Comparison of ENCODE assay signal across 1 fruit fly cellular context in the genomic region with DNA sequence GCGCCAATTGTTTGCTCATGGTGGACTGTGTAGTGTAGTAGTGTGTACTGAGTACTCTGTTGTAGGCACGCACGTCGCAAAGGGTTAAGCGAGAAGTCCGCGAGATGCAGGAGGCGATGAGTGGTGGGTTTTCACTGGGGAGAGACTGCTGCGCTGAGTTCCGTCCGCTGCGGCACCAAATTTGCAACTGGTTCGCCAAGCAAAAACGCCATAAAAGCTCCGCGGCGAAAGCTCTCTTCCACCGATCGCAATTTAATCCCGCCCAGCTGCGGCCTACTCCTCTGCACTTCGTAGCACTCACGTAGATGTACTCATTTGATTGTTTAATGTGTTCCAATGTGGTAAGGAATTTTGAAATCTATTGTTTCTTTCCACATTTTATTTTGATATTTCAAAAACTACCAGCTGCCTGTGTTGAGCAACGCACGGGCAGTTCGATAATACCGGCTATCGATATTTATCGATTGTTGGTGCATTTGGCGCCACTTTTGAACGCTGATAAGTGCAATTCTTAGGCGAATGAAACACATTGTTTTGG.
TF ChIP-seq lines count a peak whose summit lies in the region.

A gene (minus strand): TSS at position 308 of the 538 bp plus-strand sequence.

TF ChIP-seq in whole organism, embryonic, 481 proteins besides CTCF, POLR2A, EP300 and RAD21 (continued from another document and continues in another):
- no peak for TF ChIP-seq bab2 (GFP tag; optimal IDR thresholded peaks at IDR 0.05; lab: Kevin White, UChicago)
- TF ChIP-seq CG3838 (GFP tag; optimal IDR thresholded peaks at IDR 0.05; lab: Kevin White, UChicago), result no peak
- no peak for TF ChIP-seq psq (GFP tag; optimal IDR thresholded peaks at IDR 0.05; lab: Kevin White, UChicago)
- no peak for TF ChIP-seq Mad (GFP tag; optimal IDR thresholded peaks at IDR 0.05; lab: Kevin White, UChicago)
- no peak for TF ChIP-seq CG4730 (GFP tag; IDR thresholded peaks at IDR 0.05; lab: Robert Waterston, UW)
- no peak for TF ChIP-seq org-1 (GFP tag; optimal IDR thresholded peaks at IDR 0.05; lab: Kevin White, UChicago)
- TF ChIP-seq CG7786 (GFP tag; optimal IDR thresholded peaks at IDR 0.05; lab: Kevin White, UChicago), result no peak
- no peak for TF ChIP-seq wek (GFP tag; optimal IDR thresholded peaks at IDR 0.05; lab: Kevin White, UChicago)
- TF ChIP-seq az2 (GFP tag; optimal IDR thresholded peaks at IDR 0.05; lab: Kevin White, UChicago), result no peak
- peak; percentile 51 for TF ChIP-seq CG18262 (tag; optimal IDR thresholded peaks at IDR 0.05; lab: Kevin White, UChicago)
- TF ChIP-seq tin (GFP tag; optimal IDR thresholded peaks at IDR 0.05; lab: Kevin White, UChicago), result peak; percentile 9
- no peak for TF ChIP-seq CG9876 (GFP tag; optimal IDR thresholded peaks at IDR 0.05; lab: Kevin White, UChicago)
- no peak for TF ChIP-seq sr (GFP tag; IDR thresholded peaks at IDR 0.05; lab: Robert Waterston, UW)
- TF ChIP-seq corto (GFP tag; optimal IDR thresholded peaks at IDR 0.05; lab: Kevin White, UChicago), result no peak
- peak; percentile 79 for TF ChIP-seq CG13624 (GFP tag; optimal IDR thresholded peaks at IDR 0.05; lab: Kevin White, UChicago)
- no peak for TF ChIP-seq CG16863 (GFP tag; optimal IDR thresholded peaks at IDR 0.05; lab: Kevin White, UChicago)
- peak; percentile 46 for TF ChIP-seq pho (GFP tag; optimal IDR thresholded peaks at IDR 0.05; lab: Kevin White, UChicago)
- TF ChIP-seq CG16813 (GFP tag; IDR thresholded peaks at IDR 0.05; lab: Robert Waterston, UW; ENCODE audit: partially characterized antibody), result peak; percentile 75
- no peak for TF ChIP-seq HLH3B (GFP tag; IDR thresholded peaks at IDR 0.05; lab: Robert Waterston, UW)
- TF ChIP-seq repo (GFP tag; optimal IDR thresholded peaks at IDR 0.05; lab: Kevin White, UChicago), result no peak
- TF ChIP-seq HmgD (GFP tag; optimal IDR thresholded peaks at IDR 0.05; lab: Kevin White, UChicago), result no peak
- no peak for TF ChIP-seq Hr3 (GFP tag; optimal IDR thresholded peaks at IDR 0.05; lab: Kevin White, UChicago)
- peak; percentile 8 for TF ChIP-seq CG8924 (tag; optimal IDR thresholded peaks at IDR 0.05; lab: Kevin White, UChicago)
- no peak for TF ChIP-seq Hsf (GFP tag; optimal IDR thresholded peaks at IDR 0.05; lab: Kevin White, UChicago)
- TF ChIP-seq knrl (GFP tag; IDR thresholded peaks at IDR 0.05; lab: Robert Waterston, UW; ENCODE audit: partially characterized antibody), result peak; percentile 76
- no peak for TF ChIP-seq CG17802 (tag; optimal IDR thresholded peaks at IDR 0.05; lab: Kevin White, UChicago)
- TF ChIP-seq pum (GFP tag; optimal IDR thresholded peaks at IDR 0.05; lab: Kevin White, UChicago), result no peak
- no peak for TF ChIP-seq CG11723 (GFP tag; optimal IDR thresholded peaks at IDR 0.05; lab: Kevin White, UChicago)
- no peak for TF ChIP-seq B-H1 (GFP tag; IDR thresholded peaks at IDR 0.05; lab: Robert Waterston, UW)
- no peak for TF ChIP-seq Fer3 (tag; optimal IDR thresholded peaks at IDR 0.05; lab: Kevin White, UChicago)
- TF ChIP-seq Ssrp (tag; optimal IDR thresholded peaks at IDR 0.05; lab: Kevin White, UChicago), result no peak
- TF ChIP-seq Camta (GFP tag; optimal IDR thresholded peaks at IDR 0.05; lab: Kevin White, UChicago), result no peak
- TF ChIP-seq CG10565 (GFP tag; optimal IDR thresholded peaks at IDR 0.05; lab: Kevin White, UChicago), result no peak
- TF ChIP-seq CG34422 (GFP tag; IDR thresholded peaks at IDR 0.05; lab: Robert Waterston, UW), result peak; percentile 55; the same call in 2 of the 3 replicates
- no peak for TF ChIP-seq aop (GFP tag; IDR thresholded peaks at IDR 0.05; lab: Robert Waterston, UW)
- peak; percentile 42 for TF ChIP-seq CG33213 (GFP tag; optimal IDR thresholded peaks at IDR 0.05; lab: Kevin White, UChicago)
- TF ChIP-seq croc (GFP tag; conservative IDR thresholded peaks at IDR 0.05; lab: Robert Waterston, UW), result no peak
- TF ChIP-seq yki (optimal IDR thresholded peaks at IDR 0.05; lab: Kevin White, UChicago), result no peak
- no peak for TF ChIP-seq CG10366 (GFP tag; IDR thresholded peaks at IDR 0.05; lab: Robert Waterston, UW)
- TF ChIP-seq nmo (GFP tag; optimal IDR thresholded peaks at IDR 0.05; lab: Kevin White, UChicago), result peak; percentile 1
- no peak for TF ChIP-seq trh (GFP tag; optimal IDR thresholded peaks at IDR 0.05; lab: Kevin White, UChicago)
- no peak for TF ChIP-seq kay (GFP tag; optimal IDR thresholded peaks at IDR 0.05; lab: Kevin White, UChicago)
- no peak for TF ChIP-seq Neu2 (GFP tag; optimal IDR thresholded peaks at IDR 0.05; lab: Kevin White, UChicago; ENCODE audit: borderline replicate concordance)
- peak; percentile 98 for TF ChIP-seq CG15514 (GFP tag; optimal IDR thresholded peaks at IDR 0.05; lab: Kevin White, UChicago)
- TF ChIP-seq Rx (GFP tag; IDR thresholded peaks at IDR 0.05; lab: Robert Waterston, UW), result no peak
- TF ChIP-seq Hr51 (GFP tag; optimal IDR thresholded peaks at IDR 0.05; lab: Kevin White, UChicago), result no peak
- TF ChIP-seq CG8281 (tag; optimal IDR thresholded peaks at IDR 0.05; lab: Kevin White, UChicago), result no peak
- no peak for TF ChIP-seq CG8089 (GFP tag; optimal IDR thresholded peaks at IDR 0.05; lab: Kevin White, UChicago)
- TF ChIP-seq pb (GFP tag; optimal IDR thresholded peaks at IDR 0.05; lab: Kevin White, UChicago), result no peak
- peak; percentile 48 for TF ChIP-seq BtbVII (GFP tag; optimal IDR thresholded peaks at IDR 0.05; lab: Kevin White, UChicago)
- no peak for TF ChIP-seq CG18619 (GFP tag; optimal IDR thresholded peaks at IDR 0.05; lab: Kevin White, UChicago)
- no peak for TF ChIP-seq dmrt99B (tag; optimal IDR thresholded peaks at IDR 0.05; lab: Kevin White, UChicago)
- no peak for TF ChIP-seq kah (GFP tag; optimal IDR thresholded peaks at IDR 0.05; lab: Kevin White, UChicago)
- no peak for TF ChIP-seq CG11504 (tag; optimal IDR thresholded peaks at IDR 0.05; lab: Kevin White, UChicago)
- no peak for TF ChIP-seq Eip74EF (GFP tag; optimal IDR thresholded peaks at IDR 0.05; lab: Kevin White, UChicago)
- peak; percentile 60 for TF ChIP-seq Kr (GFP tag; optimal IDR thresholded peaks at IDR 0.05; lab: Kevin White, UChicago)
- TF ChIP-seq CG17385 (GFP tag; optimal IDR thresholded peaks at IDR 0.05; lab: Kevin White, UChicago), result no peak
- TF ChIP-seq CrebB (tag; optimal IDR thresholded peaks at IDR 0.05; lab: Kevin White, UChicago), result peak; percentile 41
- TF ChIP-seq sna (GFP tag; IDR thresholded peaks at IDR 0.05; lab: Robert Waterston, UW; ENCODE audit: partially characterized antibody), result peak; percentile 83
- TF ChIP-seq ATbp (GFP tag; optimal IDR thresholded peaks at IDR 0.05; lab: Kevin White, UChicago), result no peak
- TF ChIP-seq Mes4 (GFP tag; optimal IDR thresholded peaks at IDR 0.05; lab: Kevin White, UChicago), result no peak
- no peak for TF ChIP-seq hkb (optimal IDR thresholded peaks at IDR 0.05; lab: Kevin White, UChicago)
- TF ChIP-seq hkb (GFP tag; IDR thresholded peaks at IDR 0.05; lab: Robert Waterston, UW), result peak; percentile 33
- no peak for TF ChIP-seq zen (tag; optimal IDR thresholded peaks at IDR 0.05; lab: Kevin White, UChicago)
- peak; percentile 56 for TF ChIP-seq phol (tag; optimal IDR thresholded peaks at IDR 0.05; lab: Kevin White, UChicago)
- TF ChIP-seq CG43689 (GFP tag; IDR thresholded peaks at IDR 0.05; lab: Robert Waterston, UW), result no peak
- TF ChIP-seq CG10209 (GFP tag; optimal IDR thresholded peaks at IDR 0.05; lab: Kevin White, UChicago), result no peak
- no peak for TF ChIP-seq D (optimal IDR thresholded peaks at IDR 0.05; lab: Kevin White, UChicago)
- no peak for TF ChIP-seq D (GFP tag; optimal IDR thresholded peaks at IDR 0.05; lab: Kevin White, UChicago)
- TF ChIP-seq CG3847 (GFP tag; IDR thresholded peaks at IDR 0.05; lab: Robert Waterston, UW), result peak; percentile 36; the same call in 1 of the 2 replicates
- TF ChIP-seq CG10959 (GFP tag; IDR thresholded peaks at IDR 0.05; lab: Robert Waterston, UW), result no peak
- TF ChIP-seq cad (GFP tag; optimal IDR thresholded peaks at IDR 0.05; lab: Kevin White, UChicago), result no peak
- no peak for TF ChIP-seq CG4854 (GFP tag; optimal IDR thresholded peaks at IDR 0.05; lab: Kevin White, UChicago)
- no peak for TF ChIP-seq CG11456 (GFP tag; IDR thresholded peaks at IDR 0.05; lab: Robert Waterston, UW)
- TF ChIP-seq sug (tag; optimal IDR thresholded peaks at IDR 0.05; lab: Kevin White, UChicago), result no peak
- TF ChIP-seq MESR4 (GFP tag; optimal IDR thresholded peaks at IDR 0.05; lab: Kevin White, UChicago), result peak; percentile 26
- TF ChIP-seq Lim3 (GFP tag; IDR thresholded peaks at IDR 0.05; lab: Robert Waterston, UW), result no peak
- peak; percentile 77 for TF ChIP-seq nom (GFP tag; optimal IDR thresholded peaks at IDR 0.05; lab: Kevin White, UChicago)
- TF ChIP-seq Ravus (GFP tag; IDR thresholded peaks at IDR 0.05; lab: Robert Waterston, UW), result no peak
- no peak for TF ChIP-seq CG4328 (GFP tag; optimal IDR thresholded peaks at IDR 0.05; lab: Kevin White, UChicago)
- no peak for TF ChIP-seq CG9932 (GFP tag; IDR thresholded peaks at IDR 0.05; lab: Robert Waterston, UW)
- peak; percentile 24 for TF ChIP-seq CG12071 (GFP tag; optimal IDR thresholded peaks at IDR 0.05; lab: Kevin White, UChicago)
- peak; percentile 22 for TF ChIP-seq CG30403 (GFP tag; optimal IDR thresholded peaks at IDR 0.05; lab: Kevin White, UChicago)
- peak; percentile 2 for TF ChIP-seq nerfin-1 (tag; optimal IDR thresholded peaks at IDR 0.05; lab: Kevin White, UChicago)
- TF ChIP-seq Asciz (GFP tag; optimal IDR thresholded peaks at IDR 0.05; lab: Kevin White, UChicago), result no peak
- peak; percentile 81 for TF ChIP-seq Doc3 (GFP tag; IDR thresholded peaks at IDR 0.05; lab: Robert Waterston, UW; ENCODE audit: partially characterized antibody)
- peak; percentile 52 for TF ChIP-seq caup (GFP tag; optimal IDR thresholded peaks at IDR 0.05; lab: Kevin White, UChicago; ENCODE audit: severe bottlenecking)
- no peak for TF ChIP-seq D19B (GFP tag; optimal IDR thresholded peaks at IDR 0.05; lab: Kevin White, UChicago)
- no peak for TF ChIP-seq CG18011 (GFP tag; optimal IDR thresholded peaks at IDR 0.05; lab: Kevin White, UChicago)
- no peak for TF ChIP-seq shn (GFP tag; optimal IDR thresholded peaks at IDR 0.05; lab: Kevin White, UChicago)
- TF ChIP-seq ttk (GFP tag; IDR thresholded peaks at IDR 0.05; lab: Robert Waterston, UW), result no peak
- TF ChIP-seq chif (GFP tag; optimal IDR thresholded peaks at IDR 0.05; lab: Kevin White, UChicago), result no peak
- TF ChIP-seq CG2120 (GFP tag; optimal IDR thresholded peaks at IDR 0.05; lab: Kevin White, UChicago), result peak; percentile 54
- peak; percentile 91 for TF ChIP-seq Dref (GFP tag; IDR thresholded peaks at IDR 0.05; lab: Robert Waterston, UW)
- TF ChIP-seq CG1647 (GFP tag; optimal IDR thresholded peaks at IDR 0.05; lab: Kevin White, UChicago), result no peak
- no peak for TF ChIP-seq CG7928 (GFP tag; optimal IDR thresholded peaks at IDR 0.05; lab: Kevin White, UChicago)
- no peak for TF ChIP-seq CG9437 (GFP tag; optimal IDR thresholded peaks at IDR 0.05; lab: Kevin White, UChicago)
- TF ChIP-seq Lhr (GFP tag; optimal IDR thresholded peaks at IDR 0.05; lab: Kevin White, UChicago), result peak; percentile 30
- TF ChIP-seq hth (optimal IDR thresholded peaks at IDR 0.05; lab: Kevin White, UChicago), result no peak
- no peak for TF ChIP-seq CG4707 (GFP tag; optimal IDR thresholded peaks at IDR 0.05; lab: Kevin White, UChicago)
- no peak for TF ChIP-seq sisA (GFP tag; IDR thresholded peaks at IDR 0.05; lab: Robert Waterston, UW)
- no peak for TF ChIP-seq luna (GFP tag; optimal IDR thresholded peaks at IDR 0.05; lab: Kevin White, UChicago)
- no peak for TF ChIP-seq CG17912 (GFP tag; optimal IDR thresholded peaks at IDR 0.05; lab: Kevin White, UChicago)
- TF ChIP-seq danr (GFP tag; IDR thresholded peaks at IDR 0.05; lab: Robert Waterston, UW), result no peak
- TF ChIP-seq CG12391 (tag; optimal IDR thresholded peaks at IDR 0.05; lab: Kevin White, UChicago), result no peak
- no peak for TF ChIP-seq dati (GFP tag; IDR thresholded peaks at IDR 0.05; lab: Robert Waterston, UW)
- no peak for TF ChIP-seq CG17361 (GFP tag; IDR thresholded peaks at IDR 0.05; lab: Robert Waterston, UW)
- peak; percentile 22; the same call in 1 of the 2 replicates for TF ChIP-seq slbo (GFP tag; IDR thresholded peaks at IDR 0.05; lab: Robert Waterston, UW)
- TF ChIP-seq exex (tag; optimal IDR thresholded peaks at IDR 0.05; lab: Kevin White, UChicago), result no peak
- no peak for TF ChIP-seq Dbx (GFP tag; IDR thresholded peaks at IDR 0.05; lab: Robert Waterston, UW)
- TF ChIP-seq Gug (GFP tag; IDR thresholded peaks at IDR 0.05; lab: Robert Waterston, UW), result no peak
- no peak for TF ChIP-seq Bdp1 (GFP tag; optimal IDR thresholded peaks at IDR 0.05; lab: Kevin White, UChicago)
- TF ChIP-seq Spps (tag; optimal IDR thresholded peaks at IDR 0.05; lab: Kevin White, UChicago), result no peak
- TF ChIP-seq Blimp-1 (GFP tag; optimal IDR thresholded peaks at IDR 0.05; lab: Kevin White, UChicago), result no peak
- 0 out of 2 replicates have a peak, but pooled peaks have one; percentile 21 for TF ChIP-seq crol (GFP tag; IDR thresholded peaks at IDR 0.05; lab: Robert Waterston, UW)
- TF ChIP-seq CG6765 (GFP tag; optimal IDR thresholded peaks at IDR 0.05; lab: Kevin White, UChicago), result peak; percentile 72
- TF ChIP-seq usp (GFP tag; optimal IDR thresholded peaks at IDR 0.05; lab: Kevin White, UChicago), result no peak
- peak; percentile 2 for TF ChIP-seq CG8290 (GFP tag; optimal IDR thresholded peaks at IDR 0.05; lab: Kevin White, UChicago)
- peak in 1 of 2 experiments; percentile 46 for TF ChIP-seq CG8290 (tag; optimal IDR thresholded peaks at IDR 0.05; lab: Kevin White, UChicago)
- TF ChIP-seq CG10147 (GFP tag; optimal IDR thresholded peaks at IDR 0.05; lab: Kevin White, UChicago), result peak; percentile 43
- TF ChIP-seq wdn (GFP tag; IDR thresholded peaks at IDR 0.05; lab: Robert Waterston, UW), result no peak
- TF ChIP-seq kni (GFP tag; optimal IDR thresholded peaks at IDR 0.05; lab: Kevin White, UChicago), result no peak
- TF ChIP-seq Xrp1 (GFP tag; IDR thresholded peaks at IDR 0.05; lab: Robert Waterston, UW), result no peak
- no peak for TF ChIP-seq ERR (GFP tag; optimal IDR thresholded peaks at IDR 0.05; lab: Kevin White, UChicago)
- no peak for TF ChIP-seq gce (GFP tag; IDR thresholded peaks at IDR 0.05; lab: Robert Waterston, UW)
- no peak for TF ChIP-seq CG30020 (tag; optimal IDR thresholded peaks at IDR 0.05; lab: Kevin White, UChicago)
- TF ChIP-seq CG12769 (tag; optimal IDR thresholded peaks at IDR 0.05; lab: Kevin White, UChicago), result peak; percentile 52
- TF ChIP-seq Scr (GFP tag; IDR thresholded peaks at IDR 0.05; lab: Robert Waterston, UW; ENCODE audit: partially characterized antibody), result peak; percentile 85
- peak; percentile 98 for TF ChIP-seq CG10267 (tag; optimal IDR thresholded peaks at IDR 0.05; lab: Kevin White, UChicago)
- TF ChIP-seq nerfin-2 (GFP tag; IDR thresholded peaks at IDR 0.05; lab: Robert Waterston, UW; ENCODE audit: partially characterized antibody), result peak; percentile 55
